2 fruit fly cellular contexts compared by ENCODE assay signal in genomic region chr3R:9793018-9793417, dm6.
TF ChIP-seq lines count a peak whose summit lies in the region.

CG8516 (plus strand) TSS chr3R:9793295.

TF ChIP-seq in whole organism, adult, 20 proteins besides CTCF, POLR2A, EP300 and RAD21 (continued from another document):
- no peak for TF ChIP-seq pad (GFP tag; optimal IDR thresholded peaks at IDR 0.05; lab: Kevin White, UChicago)

TF ChIP-seq in whole organism, embryonic, 481 proteins besides CTCF, POLR2A, EP300 and RAD21 (continued from another document and continues in another):
- TF ChIP-seq grau (tag; optimal IDR thresholded peaks at IDR 0.05; lab: Kevin White, UChicago) (peak; percentile 18), YL-1 (GFP tag; optimal IDR thresholded peaks at IDR 0.05; lab: Kevin White, UChicago) (peak; percentile 77), CG17361 (GFP tag; IDR thresholded peaks at IDR 0.05; lab: Robert Waterston, UW) (0 out of 3 replicates have a peak, but pooled peaks have one; percentile 15), fd3F (GFP tag; optimal IDR thresholded peaks at IDR 0.05; lab: Kevin White, UChicago) (no peak), Doc3 (GFP tag; IDR thresholded peaks at IDR 0.05; lab: Robert Waterston, UW; ENCODE audit: partially characterized antibody) (no peak), CG4360 (GFP tag; IDR thresholded peaks at IDR 0.05; lab: Robert Waterston, UW) (peak; percentile 90), CG15514 (GFP tag; optimal IDR thresholded peaks at IDR 0.05; lab: Kevin White, UChicago) (peak; percentile 44), CG9797 (GFP tag; optimal IDR thresholded peaks at IDR 0.05; lab: Kevin White, UChicago) (peak; percentile 93), peb (GFP tag; IDR thresholded peaks at IDR 0.05; lab: Robert Waterston, UW) (no peak), Jarid2 (GFP tag; optimal IDR thresholded peaks at IDR 0.05; lab: Kevin White, UChicago) (no peak), CG9727 (GFP tag; optimal IDR thresholded peaks at IDR 0.05; lab: Kevin White, UChicago) (no peak), CG3838 (GFP tag; optimal IDR thresholded peaks at IDR 0.05; lab: Kevin White, UChicago) (no peak), CG7372 (GFP tag; IDR thresholded peaks at IDR 0.05; lab: Robert Waterston, UW) (no peak), fd96Cb (tag; optimal IDR thresholded peaks at IDR 0.05; lab: Kevin White, UChicago) (no peak), zen (tag; optimal IDR thresholded peaks at IDR 0.05; lab: Kevin White, UChicago) (peak; percentile 14), CG12391 (tag; optimal IDR thresholded peaks at IDR 0.05; lab: Kevin White, UChicago) (peak; percentile 33), CG17568 (GFP tag; optimal IDR thresholded peaks at IDR 0.05; lab: Kevin White, UChicago) (no peak), Atf-2 (GFP tag; optimal IDR thresholded peaks at IDR 0.05; lab: Kevin White, UChicago) (no peak), CG14710 (tag; optimal IDR thresholded peaks at IDR 0.05; lab: Kevin White, UChicago) (peak; percentile 48), Meics (GFP tag; optimal IDR thresholded peaks at IDR 0.05; lab: Kevin White, UChicago) (peak; percentile 0), pfk (GFP tag; optimal IDR thresholded peaks at IDR 0.05; lab: Kevin White, UChicago) (no peak), Hsf (GFP tag; optimal IDR thresholded peaks at IDR 0.05; lab: Kevin White, UChicago) (no peak), HmgZ (tag; optimal IDR thresholded peaks at IDR 0.05; lab: Kevin White, UChicago) (peak; percentile 67), CG3995 (GFP tag; optimal IDR thresholded peaks at IDR 0.05; lab: Kevin White, UChicago) (peak; percentile 68), Atf3 (GFP tag; optimal IDR thresholded peaks at IDR 0.05; lab: Kevin White, UChicago) (peak; percentile 13), CG9932 (GFP tag; IDR thresholded peaks at IDR 0.05; lab: Robert Waterston, UW) (peak; percentile 37; the same call in 1 of the 2 replicates), CG10267 (tag; optimal IDR thresholded peaks at IDR 0.05; lab: Kevin White, UChicago) (peak; percentile 51), CG10959 (GFP tag; IDR thresholded peaks at IDR 0.05; lab: Robert Waterston, UW) (no peak), CG31224 (GFP tag; IDR thresholded peaks at IDR 0.05; lab: Robert Waterston, UW) (no peak), HLH54F (GFP tag; optimal IDR thresholded peaks at IDR 0.05; lab: Kevin White, UChicago) (no peak), Camta (GFP tag; optimal IDR thresholded peaks at IDR 0.05; lab: Kevin White, UChicago) (no peak), tx (GFP tag; optimal IDR thresholded peaks at IDR 0.05; lab: Kevin White, UChicago) (no peak), oc (tag; optimal IDR thresholded peaks at IDR 0.05; lab: Kevin White, UChicago) (no peak), br (optimal IDR thresholded peaks at IDR 0.05; lab: Kevin White, UChicago) (no peak), CG10147 (GFP tag; optimal IDR thresholded peaks at IDR 0.05; lab: Kevin White, UChicago) (peak; percentile 20), Chrac-16 (GFP tag; optimal IDR thresholded peaks at IDR 0.05; lab: Kevin White, UChicago) (no peak), CG8290 (GFP tag; optimal IDR thresholded peaks at IDR 0.05; lab: Kevin White, UChicago) (no peak), CG8290 (tag; optimal IDR thresholded peaks at IDR 0.05; lab: Kevin White, UChicago) (no peak), Adf1 (GFP tag; IDR thresholded peaks at IDR 0.05; lab: Robert Waterston, UW) (0 out of 2 replicates have a peak, but pooled peaks have one; percentile 10), CG15011 (GFP tag; optimal IDR thresholded peaks at IDR 0.05; lab: Kevin White, UChicago) (no peak), CG2116 (GFP tag; optimal IDR thresholded peaks at IDR 0.05; lab: Kevin White, UChicago) (peak; percentile 31), crp (GFP tag; optimal IDR thresholded peaks at IDR 0.05; lab: Kevin White, UChicago) (no peak), mld (GFP tag; IDR thresholded peaks at IDR 0.05; lab: Robert Waterston, UW; ENCODE audit: partially characterized antibody) (no peak), Xbp1 (GFP tag; optimal IDR thresholded peaks at IDR 0.05; lab: Kevin White, UChicago) (no peak), CG34422 (GFP tag; IDR thresholded peaks at IDR 0.05; lab: Robert Waterston, UW) (peak; percentile 49; the same call in 1 of the 3 replicates), tna (GFP tag; IDR thresholded peaks at IDR 0.05; lab: Robert Waterston, UW; ENCODE audit: partially characterized antibody) (no peak), fd102C (GFP tag; optimal IDR thresholded peaks at IDR 0.05; lab: Kevin White, UChicago) (no peak), CG4707 (GFP tag; optimal IDR thresholded peaks at IDR 0.05; lab: Kevin White, UChicago) (no peak), btn (GFP tag; optimal IDR thresholded peaks at IDR 0.05; lab: Kevin White, UChicago) (no peak), tin (GFP tag; optimal IDR thresholded peaks at IDR 0.05; lab: Kevin White, UChicago) (no peak), ken (GFP tag; IDR thresholded peaks at IDR 0.05; lab: Robert Waterston, UW) (no peak), CG4617 (GFP tag; optimal IDR thresholded peaks at IDR 0.05; lab: Kevin White, UChicago; ENCODE audit: borderline replicate concordance) (peak; percentile 91), CG11247 (GFP tag; IDR thresholded peaks at IDR 0.05; lab: Robert Waterston, UW) (no peak), seq (GFP tag; IDR thresholded peaks at IDR 0.05; lab: Robert Waterston, UW) (no peak), cwo (GFP tag; optimal IDR thresholded peaks at IDR 0.05; lab: Kevin White, UChicago) (no peak), gce (GFP tag; IDR thresholded peaks at IDR 0.05; lab: Robert Waterston, UW) (no peak), ham (GFP tag; IDR thresholded peaks at IDR 0.05; lab: Robert Waterston, UW) (no peak), CG30403 (GFP tag; optimal IDR thresholded peaks at IDR 0.05; lab: Kevin White, UChicago) (peak; percentile 13), CG12155 (GFP tag; optimal IDR thresholded peaks at IDR 0.05; lab: Kevin White, UChicago) (no peak), bigmax (GFP tag; optimal IDR thresholded peaks at IDR 0.05; lab: Kevin White, UChicago) (peak; percentile 38), Aef1 (GFP tag; IDR thresholded peaks at IDR 0.05; lab: Robert Waterston, UW) (peak; percentile 67), yki (optimal IDR thresholded peaks at IDR 0.05; lab: Kevin White, UChicago) (no peak), inv (GFP tag; IDR thresholded peaks at IDR 0.05; lab: Robert Waterston, UW; ENCODE audit: partially characterized antibody) (no peak), ase (GFP tag; IDR thresholded peaks at IDR 0.05; lab: Robert Waterston, UW) (no peak), unc-4 (GFP tag; IDR thresholded peaks at IDR 0.05; lab: Robert Waterston, UW; ENCODE audit: partially characterized antibody) (peak; percentile 20; the same call in 1 of the 2 replicates), wek (GFP tag; optimal IDR thresholded peaks at IDR 0.05; lab: Kevin White, UChicago) (no peak), Nf-YA (GFP tag; IDR thresholded peaks at IDR 0.05; lab: Robert Waterston, UW) (no peak), CG11398 (GFP tag; optimal IDR thresholded peaks at IDR 0.05; lab: Kevin White, UChicago) (no peak), vvl (GFP tag; IDR thresholded peaks at IDR 0.05; lab: Robert Waterston, UW) (peak; percentile 32; the same call in 1 of the 2 replicates), dmrt99B (tag; optimal IDR thresholded peaks at IDR 0.05; lab: Kevin White, UChicago) (no peak), gt (GFP tag; IDR thresholded peaks at IDR 0.05; lab: Robert Waterston, UW) (no peak), p53 (GFP tag; optimal IDR thresholded peaks at IDR 0.05; lab: Kevin White, UChicago) (no peak), bsh (GFP tag; optimal IDR thresholded peaks at IDR 0.05; lab: Kevin White, UChicago) (no peak), CG17186 (GFP tag; optimal IDR thresholded peaks at IDR 0.05; lab: Kevin White, UChicago) (peak; percentile 17), Fer3 (tag; optimal IDR thresholded peaks at IDR 0.05; lab: Kevin White, UChicago) (no peak), CG15269 (tag; optimal IDR thresholded peaks at IDR 0.05; lab: Kevin White, UChicago) (no peak), Six4 (GFP tag; optimal IDR thresholded peaks at IDR 0.05; lab: Kevin White, UChicago) (no peak), CG30020 (tag; optimal IDR thresholded peaks at IDR 0.05; lab: Kevin White, UChicago) (no peak), vfl (GFP tag; optimal IDR thresholded peaks at IDR 0.05; lab: Kevin White, UChicago) (no peak), Ets97D (GFP tag; optimal IDR thresholded peaks at IDR 0.05; lab: Kevin White, UChicago) (peak; percentile 43), CG11560 (tag; IDR thresholded peaks at IDR 0.05; lab: Robert Waterston, UW) (no peak), CG13624 (GFP tag; optimal IDR thresholded peaks at IDR 0.05; lab: Kevin White, UChicago) (no peak), Nf-YC (tag; optimal IDR thresholded peaks at IDR 0.05; lab: Kevin White, UChicago) (no peak), sqz (GFP tag; optimal IDR thresholded peaks at IDR 0.05; lab: Kevin White, UChicago) (no peak), lbe (GFP tag; optimal IDR thresholded peaks at IDR 0.05; lab: Kevin White, UChicago) (no peak), sug (tag; optimal IDR thresholded peaks at IDR 0.05; lab: Kevin White, UChicago) (peak; percentile 32), CG18619 (GFP tag; optimal IDR thresholded peaks at IDR 0.05; lab: Kevin White, UChicago) (no peak), Dp (GFP tag; optimal IDR thresholded peaks at IDR 0.05; lab: Kevin White, UChicago) (peak; percentile 49), eyg (GFP tag; optimal IDR thresholded peaks at IDR 0.05; lab: Kevin White, UChicago) (no peak), Sry-δ (GFP tag; optimal IDR thresholded peaks at IDR 0.05; lab: Kevin White, UChicago) (peak; percentile 30), CG8281 (tag; optimal IDR thresholded peaks at IDR 0.05; lab: Kevin White, UChicago) (no peak), ems (GFP tag; optimal IDR thresholded peaks at IDR 0.05; lab: Kevin White, UChicago) (no peak), Hr39 (optimal IDR thresholded peaks at IDR 0.05; lab: Kevin White, UChicago) (no peak), Ada2b (GFP tag; IDR thresholded peaks at IDR 0.05; lab: Robert Waterston, UW) (0 out of 2 replicates have a peak, but pooled peaks have one; percentile 7), Myb (GFP tag; optimal IDR thresholded peaks at IDR 0.05; lab: Kevin White, UChicago) (peak; percentile 95), tgo (GFP tag; IDR thresholded peaks at IDR 0.05; lab: Robert Waterston, UW) (no peak), CG31388 (GFP tag; optimal IDR thresholded peaks at IDR 0.05; lab: Kevin White, UChicago) (no peak), knrl (GFP tag; IDR thresholded peaks at IDR 0.05; lab: Robert Waterston, UW; ENCODE audit: partially characterized antibody) (no peak), CG6765 (GFP tag; optimal IDR thresholded peaks at IDR 0.05; lab: Kevin White, UChicago) (no peak), bab2 (GFP tag; optimal IDR thresholded peaks at IDR 0.05; lab: Kevin White, UChicago) (no peak), CG3281 (GFP tag; optimal IDR thresholded peaks at IDR 0.05; lab: Kevin White, UChicago) (no peak), CG4730 (GFP tag; IDR thresholded peaks at IDR 0.05; lab: Robert Waterston, UW) (no peak), CG9876 (GFP tag; optimal IDR thresholded peaks at IDR 0.05; lab: Kevin White, UChicago) (no peak), CG17385 (GFP tag; optimal IDR thresholded peaks at IDR 0.05; lab: Kevin White, UChicago) (no peak), CG11093 (GFP tag; IDR thresholded peaks at IDR 0.05; lab: Robert Waterston, UW) (no peak), odd (GFP tag; optimal IDR thresholded peaks at IDR 0.05; lab: Kevin White, UChicago) (no peak), Rx (GFP tag; IDR thresholded peaks at IDR 0.05; lab: Robert Waterston, UW) (no peak), CoRest (tag; optimal IDR thresholded peaks at IDR 0.05; lab: Kevin White, UChicago) (peak; percentile 53), Lim3 (GFP tag; IDR thresholded peaks at IDR 0.05; lab: Robert Waterston, UW) (no peak), CG8359 (GFP tag; optimal IDR thresholded peaks at IDR 0.05; lab: Kevin White, UChicago; ENCODE audit: borderline replicate concordance) (no peak), wdn (GFP tag; IDR thresholded peaks at IDR 0.05; lab: Robert Waterston, UW) (no peak), CG11695 (GFP tag; IDR thresholded peaks at IDR 0.05; lab: Robert Waterston, UW) (0 out of 3 replicates have a peak, but pooled peaks have one; percentile 16), gfzf (GFP tag; optimal IDR thresholded peaks at IDR 0.05; lab: Kevin White, UChicago) (peak; percentile 93), CG10431 (GFP tag; optimal IDR thresholded peaks at IDR 0.05; lab: Kevin White, UChicago) (no peak), Lhr (GFP tag; optimal IDR thresholded peaks at IDR 0.05; lab: Kevin White, UChicago) (peak; percentile 33), CG2129 (GFP tag; IDR thresholded peaks at IDR 0.05; lab: Robert Waterston, UW; ENCODE audit: partially characterized antibody) (no peak), HmgD (GFP tag; optimal IDR thresholded peaks at IDR 0.05; lab: Kevin White, UChicago) (no peak), CG9437 (GFP tag; optimal IDR thresholded peaks at IDR 0.05; lab: Kevin White, UChicago) (no peak), Usf (GFP tag; optimal IDR thresholded peaks at IDR 0.05; lab: Kevin White, UChicago) (no peak), Optix (GFP tag; IDR thresholded peaks at IDR 0.05; lab: Robert Waterston, UW) (no peak), CG1529 (GFP tag; optimal IDR thresholded peaks at IDR 0.05; lab: Kevin White, UChicago) (no peak), CG3847 (GFP tag; IDR thresholded peaks at IDR 0.05; lab: Robert Waterston, UW) (peak; percentile 37; the same call in 1 of the 2 replicates), Sin3A (optimal IDR thresholded peaks at IDR 0.05; lab: Kevin White, UChicago) (peak; percentile 21), CG1647 (GFP tag; optimal IDR thresholded peaks at IDR 0.05; lab: Kevin White, UChicago) (no peak), Vsx1 (GFP tag; optimal IDR thresholded peaks at IDR 0.05; lab: Kevin White, UChicago) (no peak), MTF-1 (GFP tag; optimal IDR thresholded peaks at IDR 0.05; lab: Kevin White, UChicago; ENCODE audit: borderline replicate concordance) (peak; percentile 2), CG31365 (tag; optimal IDR thresholded peaks at IDR 0.05; lab: Kevin White, UChicago) (no peak), CG12744 (GFP tag; optimal IDR thresholded peaks at IDR 0.05; lab: Kevin White, UChicago) (no peak), Oaz (GFP tag; IDR thresholded peaks at IDR 0.05; lab: Robert Waterston, UW) (no peak), run (tag; optimal IDR thresholded peaks at IDR 0.05; lab: Kevin White, UChicago) (no peak), slbo (GFP tag; IDR thresholded peaks at IDR 0.05; lab: Robert Waterston, UW) (no peak), croc (GFP tag; conservative IDR thresholded peaks at IDR 0.05; lab: Robert Waterston, UW) (no peak), esg (GFP tag; conservative IDR thresholded peaks at IDR 0.05; lab: Robert Waterston, UW) (no peak), CG6813 (GFP tag; optimal IDR thresholded peaks at IDR 0.05; lab: Kevin White, UChicago) (no peak)
